Fruit fly (Drosophila melanogaster): ENCODE data around the gene alpha-Est9.

The alpha-Est9 gene

dm6 chr3R:7514232-7514863 lies 9.4 kb upstream of the alpha-Est9 start:
- TF ChIP-seq noc (tag; optimal IDR thresholded peaks at IDR 0.05), result peak; percentile 76

DNA sequence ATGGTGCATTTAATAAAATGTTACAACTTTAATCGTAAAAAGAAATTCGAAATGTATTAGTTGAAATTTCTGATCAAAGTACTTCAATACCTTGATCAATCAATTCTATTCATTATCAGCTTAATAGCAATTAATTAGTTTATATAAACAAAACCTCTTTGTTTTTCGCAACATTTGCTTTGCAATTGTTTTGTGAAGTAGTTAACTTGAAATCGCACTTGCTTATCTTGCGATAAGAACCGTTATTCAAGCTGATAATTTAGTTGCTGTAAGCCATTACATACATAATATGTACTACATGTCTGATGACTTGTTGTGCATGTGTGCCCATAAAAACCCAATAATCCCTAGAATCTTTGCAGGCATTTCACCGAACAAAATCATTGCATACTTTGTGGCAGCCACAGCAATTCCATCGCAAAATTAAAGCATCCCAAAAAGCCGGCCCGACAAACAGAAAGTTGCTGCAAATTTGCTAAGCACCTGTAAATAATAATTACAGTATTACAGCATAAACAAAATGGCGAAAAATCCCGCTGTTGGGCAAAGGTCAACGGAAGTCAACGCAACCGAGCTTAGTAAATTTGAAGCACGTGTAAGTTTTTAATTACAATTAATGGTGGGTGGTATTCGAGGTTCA lies 3.4 kb upstream of the alpha-Est9 start:
- TF ChIP-seq noc (tag; optimal IDR thresholded peaks at IDR 0.05), result no peak

DNA sequence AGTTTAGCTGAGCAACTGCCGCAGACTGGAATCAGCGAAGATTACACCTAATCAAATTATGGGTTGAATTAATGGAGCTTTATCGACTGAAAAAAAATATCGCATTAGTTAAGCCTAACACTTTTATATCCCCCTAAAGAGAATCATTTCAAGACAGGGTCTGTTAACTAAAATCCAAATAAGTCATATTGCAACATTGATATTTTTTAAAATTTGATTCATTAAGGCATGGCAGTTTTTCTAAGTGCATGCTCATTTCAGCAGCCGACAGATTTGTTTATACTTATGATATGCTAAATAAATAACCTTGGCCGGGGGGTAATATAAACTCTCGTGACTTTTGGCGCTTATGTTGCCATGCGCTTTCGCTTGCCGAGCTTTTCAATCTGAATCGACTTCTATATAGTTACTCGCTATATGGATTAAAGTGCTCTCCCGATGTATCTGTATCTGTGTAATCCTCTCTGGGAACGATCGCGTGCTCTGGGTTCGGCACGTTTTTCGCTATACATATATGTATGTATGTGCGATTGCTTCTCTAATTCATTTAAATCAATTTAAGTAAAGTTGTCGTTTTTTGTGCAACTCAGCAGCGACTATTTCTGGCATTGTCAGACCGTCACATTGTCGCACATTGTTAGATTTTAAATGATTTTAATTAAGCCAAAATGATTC lies 1.6 kb upstream of the alpha-Est9 start:
- TF ChIP-seq noc (tag; optimal IDR thresholded peaks at IDR 0.05), result peak; percentile 88

DNA sequence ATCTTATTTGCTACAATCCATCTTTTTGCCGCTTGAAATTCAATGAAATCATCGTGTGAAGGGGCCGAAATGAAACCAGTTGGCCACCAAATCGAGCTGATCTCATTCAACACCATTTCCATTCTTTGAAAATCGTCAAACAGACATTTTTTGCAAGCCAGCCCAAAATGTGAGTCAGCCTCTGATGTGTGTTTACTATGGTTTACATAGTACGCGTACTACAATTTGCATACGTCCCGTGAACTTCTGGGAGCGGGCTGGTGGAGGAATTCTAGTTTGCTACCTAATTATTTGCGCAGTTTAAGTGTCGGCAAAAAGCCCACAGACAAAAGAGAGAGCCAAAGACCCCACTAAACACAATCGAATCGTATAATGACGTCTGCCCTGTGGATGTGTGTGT lies 1.7 kb downstream of the alpha-Est9 start:
- TF ChIP-seq noc (tag; optimal IDR thresholded peaks at IDR 0.05), result peak; percentile 9

DNA sequence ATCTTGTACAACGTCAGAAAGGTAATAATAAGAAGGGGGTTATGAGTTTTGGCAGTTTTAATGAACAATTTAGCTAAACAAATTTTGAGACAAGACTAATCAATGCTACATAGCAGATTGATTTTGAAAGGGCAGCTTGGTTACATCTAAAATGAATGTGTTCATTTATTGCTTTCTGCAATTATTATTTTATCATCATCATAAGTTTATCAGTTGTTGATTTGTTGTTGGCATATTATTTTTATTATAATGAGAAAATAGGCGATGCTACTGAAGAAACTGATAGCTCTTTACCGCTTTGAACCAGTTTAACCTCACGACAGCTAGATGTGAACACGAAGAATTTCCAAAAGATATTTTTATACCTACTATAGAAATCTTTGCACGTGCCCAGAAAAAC lies 2.6 kb downstream of the alpha-Est9 start, which contains the start of gene Mics1:
TSS of gene Mics1 (minus strand) at position 101 of the 400 bp plus-strand sequence.
- TF ChIP-seq noc (tag; optimal IDR thresholded peaks at IDR 0.05), result no peak

DNA sequence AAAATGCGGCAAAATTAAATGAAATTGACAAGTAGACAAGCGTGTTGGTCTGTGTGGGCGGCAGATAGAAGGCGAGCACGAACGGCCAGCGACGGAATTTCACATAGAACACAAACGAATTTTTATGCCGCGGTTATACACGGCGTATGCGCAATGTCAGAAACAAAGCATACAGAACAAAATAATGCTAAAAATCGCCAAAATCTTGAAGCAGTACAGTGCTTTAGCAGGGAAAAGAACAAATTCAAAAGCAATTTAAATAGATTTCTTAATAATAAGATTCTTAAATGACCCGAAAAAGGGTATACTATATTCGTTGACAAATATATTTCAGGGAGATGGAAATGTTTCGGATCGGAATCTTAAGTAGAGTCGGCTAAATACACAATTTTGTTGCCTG lies 4.4 kb downstream of the alpha-Est9 start:
- TF ChIP-seq noc (tag; optimal IDR thresholded peaks at IDR 0.05), result peak; percentile 8

dm6 chr3R:7499488-7499887 lies 5.4 kb downstream of the alpha-Est9 start:
- peak; percentile 63 for TF ChIP-seq noc (tag; optimal IDR thresholded peaks at IDR 0.05)

DNA sequence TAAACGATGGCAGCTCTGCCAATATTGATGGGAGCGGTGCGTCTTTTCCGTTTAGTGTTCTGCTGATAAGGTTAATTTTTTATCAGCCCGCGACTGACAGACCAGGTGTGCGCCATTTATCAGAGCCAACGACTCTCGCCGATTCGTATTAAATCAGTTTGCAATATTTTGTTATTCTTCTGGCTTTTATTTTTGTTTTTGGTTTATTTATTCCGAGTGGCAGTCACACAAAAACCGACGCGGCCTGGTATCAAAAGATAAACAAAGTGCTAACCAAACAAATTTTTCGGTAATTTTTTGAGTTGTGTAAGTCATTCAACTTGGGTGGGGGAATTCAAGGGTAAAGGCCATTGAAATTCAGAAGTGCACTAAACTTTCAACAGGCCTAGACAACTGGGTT lies 7.4 kb downstream of the alpha-Est9 start:
- TF ChIP-seq noc (tag; optimal IDR thresholded peaks at IDR 0.05), result no peak

- no peak for TF ChIP-seq noc (tag; optimal IDR thresholded peaks at IDR 0.05)
Observed at dm6 chr3R:7493745-7494144, 11.2 kb downstream of the alpha-Est9 start, which contains the start of gene alpha-Est10. Gene alpha-Est10 (minus strand): TSS chr3R:7493845.

DNA sequence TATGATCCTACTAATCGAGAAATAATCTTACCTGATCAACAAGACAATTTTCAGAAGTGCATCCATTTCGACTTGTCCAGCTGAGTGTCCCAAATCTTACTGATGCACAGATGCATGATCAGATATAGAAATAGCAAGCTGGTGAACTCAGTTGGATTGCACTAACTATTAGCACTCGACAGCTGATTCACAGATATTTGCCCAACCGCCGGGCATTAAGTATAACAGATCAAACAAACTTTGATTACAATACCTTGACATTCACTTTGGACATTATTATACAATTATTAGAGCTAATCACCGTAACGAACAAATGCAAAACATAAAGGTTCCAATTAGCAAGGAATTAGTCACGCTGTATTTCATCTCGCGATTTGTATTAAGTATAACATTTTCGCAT lies 11.7 kb downstream of the alpha-Est9 start, which contains the start of gene CG42656:
TSS of gene CG42656 (minus strand) at position 101 of the 400 bp plus-strand sequence.
- TF ChIP-seq noc (tag; optimal IDR thresholded peaks at IDR 0.05), result no peak

dm6 chr3R:7492099-7492498 lies 12.8 kb downstream of the alpha-Est9 start:
- no peak for TF ChIP-seq noc (tag; optimal IDR thresholded peaks at IDR 0.05)

DNA sequence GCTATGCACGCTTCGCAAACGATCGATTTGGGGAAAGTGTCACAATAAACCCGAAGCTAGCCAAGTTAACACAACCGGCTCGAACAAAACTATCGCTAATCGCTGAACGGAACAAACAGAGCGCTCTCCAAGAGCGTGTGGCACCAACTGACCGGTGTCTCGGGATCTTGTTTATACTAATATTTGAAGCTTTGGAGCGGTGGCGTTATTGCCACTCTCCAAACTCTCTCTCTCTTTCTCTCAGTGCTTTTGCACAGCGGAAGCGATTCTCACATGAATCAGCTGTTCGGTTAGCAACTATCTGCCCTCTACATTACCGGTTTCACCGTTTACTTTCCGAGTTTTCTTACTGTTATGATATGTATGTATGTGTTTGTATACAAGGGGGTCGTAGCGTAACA lies 13.4 kb downstream of the alpha-Est9 start:
- no peak for TF ChIP-seq noc (tag; optimal IDR thresholded peaks at IDR 0.05)

DNA sequence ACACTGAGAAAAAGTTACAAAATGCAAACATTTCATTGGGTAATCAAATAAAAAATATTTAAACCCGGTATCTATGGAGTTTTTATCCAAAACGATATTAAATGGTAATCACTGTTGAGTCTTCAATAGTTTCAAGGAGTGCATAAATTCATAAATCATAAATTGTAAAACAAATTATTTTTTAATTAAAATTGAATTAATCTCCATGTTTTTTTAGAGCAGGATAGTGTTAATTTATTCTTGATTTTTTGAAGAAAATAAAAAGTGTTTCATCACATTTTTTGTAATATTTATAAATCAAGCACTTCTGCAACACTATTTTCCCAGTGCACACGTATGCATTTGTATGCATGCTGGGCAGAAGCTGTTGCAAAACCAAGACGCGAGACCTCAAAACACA lies 14.0 kb downstream of the alpha-Est9 start:
- TF ChIP-seq noc (tag; optimal IDR thresholded peaks at IDR 0.05), result no peak

- no peak for TF ChIP-seq noc (tag; optimal IDR thresholded peaks at IDR 0.05)
Observed at dm6 chr3R:7489902-7490301, 15.0 kb downstream of the alpha-Est9 start.

dm6 chr3R:7475708-7476107 lies 29.2 kb downstream of the alpha-Est9 start:
- TF ChIP-seq noc (tag; optimal IDR thresholded peaks at IDR 0.05), result no peak

dm6 chr3R:7474616-7475120 lies 30.2 kb downstream of the alpha-Est9 start:
- peak; percentile 44 for TF ChIP-seq noc (tag; optimal IDR thresholded peaks at IDR 0.05)
